Worm (Caenorhabditis elegans) whole organism, L2 larva: ENCODE results near the gene F15H10.5.

Source experiments
- R02D3.7 ChIP-seq: fragments of 150-350 bp; optimal IDR thresholded peaks from 2 replicates; lab custom pipeline; 2014; ENCODE audit warnings: missing biosample characterization, missing genetic modification characterization
- alr-1 ChIP-seq: fragments of 150-350 bp; optimal IDR thresholded peaks from 2 replicates; lab custom pipeline; 2014; ENCODE audit warnings: missing biosample characterization, missing genetic modification characterization
- aly-2 ChIP-seq: fragments of 150-350 bp; optimal IDR thresholded peaks from 2 replicates; lab custom pipeline; 2014; ENCODE audit warnings: missing biosample characterization, missing genetic modification characterization
- ama-1 ChIP-seq: fragments of 150-350 bp; optimal IDR thresholded peaks from 2 replicates; lab custom pipeline; 2018; ENCODE audit warnings: inconsistent platforms
- fos-1 ChIP-seq: fragments of 150-350 bp; optimal IDR thresholded peaks from 2 replicates; lab custom pipeline; 2014; ENCODE audit warnings: missing biosample characterization, missing genetic modification characterization
- lin-13 ChIP-seq: fragments of 150-350 bp; optimal IDR thresholded peaks from 2 replicates; lab custom pipeline; 2014; ENCODE audit warnings: missing biosample characterization, missing genetic modification reagents, missing genetic modification characterization
- lin-39 ChIP-seq: fragments of 150-350 bp; optimal IDR thresholded peaks from 2 replicates; lab custom pipeline; 2014; ENCODE audit warnings: missing biosample characterization, missing genetic modification reagents, missing genetic modification characterization
- mdl-1 ChIP-seq, 2 experiments: fragments of 150-350 bp in 1 of 2; sonication (generic microtip) in 1 of 2; optimal IDR thresholded peaks; 2 replicates each; lab custom pipeline; 2017; ENCODE audit warnings: missing biosample characterization in 2 of 2, missing genetic modification characterization in 2 of 2
- snpc-4 ChIP-seq: fragments of 150-350 bp; optimal IDR thresholded peaks from 2 replicates; lab custom pipeline; 2014; ENCODE audit warnings: missing biosample characterization, missing genetic modification characterization
- unc-62 ChIP-seq: fragments of 150-350 bp; optimal IDR thresholded peaks from 2 replicates; lab custom pipeline; 2014; ENCODE audit warnings: missing biosample characterization, missing genetic modification reagents, missing genetic modification characterization
- ztf-1 ChIP-seq: fragments of 200-800 bp; sonication (Bioruptor generic); conservative IDR thresholded peaks from 2 replicates; pipeline ENCODE4 v1.3.6; 2022; ENCODE audit warnings: missing genetic modification characterization, missing compliant biosample characterization
- ztf-11 ChIP-seq: sonication (generic microtip); optimal IDR thresholded peaks from 2 replicates; lab custom pipeline; 2017; ENCODE audit warnings: missing biosample characterization, missing genetic modification characterization

DNA sequence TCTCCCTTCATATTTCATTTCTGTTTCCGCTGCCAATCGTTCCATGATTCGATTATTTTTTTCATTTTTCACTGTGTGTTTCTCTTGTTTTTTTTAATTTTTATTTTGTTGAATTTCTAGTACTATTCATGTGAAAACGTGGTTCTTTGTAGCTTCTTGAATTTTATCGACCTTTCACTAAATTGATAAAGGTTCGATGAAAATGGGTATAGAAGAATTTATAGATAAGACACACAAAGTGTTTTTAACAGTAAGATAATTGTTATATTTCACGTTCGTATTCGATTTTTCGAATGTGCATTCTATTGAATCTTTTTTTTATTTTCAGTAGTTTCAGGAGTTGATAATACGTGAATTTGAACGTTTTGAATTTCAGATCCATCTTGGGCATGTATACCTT lies 46.9 kb downstream of the F15H10.5 start, which contains the start of gene ugt-49:
- TF ChIP-seq R02D3.7 (tag; lab: Kevin White, UChicago) (no peak), unc-62 (no peak), ztf-11 (tag; lab: Kevin White, UChicago) (no peak), alr-1 (tag; lab: Kevin White, UChicago) (no peak), lin-39 (tag; lab: Kevin White, UChicago) (no peak), aly-2 (no peak), ama-1 (lab: Kevin White, UChicago) (no peak), fos-1 (tag; lab: Kevin White, UChicago) (peak; percentile 60), ztf-1 (GFP tag; lab: Robert Waterston, UW) (no peak), mdl-1 (tag; optimal IDR thresholded peaks at IDR 0.05; lab: Kevin White, UChicago) (no peak), snpc-4 (no peak), lin-13 (GFP tag; lab: Kevin White, UChicago) (no peak)
